Fruit fly (Drosophila melanogaster) whole organism, pupa: ENCODE data around the gene CG6833.

Experiments used
- CG10348 ChIP-seq: fragments of 200-800 bp; sonication (Bioruptor generic); IDR thresholded peaks from 2 replicates; pipeline ENCODE4 v1.3.6; 2022; ENCODE audit warnings: missing biosample characterization, missing genetic modification characterization
- CG12605 ChIP-seq: fragments of 200-800 bp; sonication (Bioruptor generic); IDR thresholded peaks from 2 replicates; pipeline ENCODE4 v1.3.6; 2022; ENCODE audit warnings: missing biosample characterization, missing genetic modification characterization
- CG13204 ChIP-seq: fragments of 200-800 bp; sonication (Bioruptor generic); optimal IDR thresholded peaks from 2 replicates; lab custom pipeline; 2018; ENCODE audit warnings: missing biosample characterization, mild to moderate bottlenecking, missing genetic modification characterization, moderate library complexity
- CG14655 ChIP-seq: fragments of 200-800 bp; sonication (Bioruptor generic); optimal IDR thresholded peaks from 3 replicates; lab custom pipeline; 2017; ENCODE audit warnings: mild to moderate bottlenecking, missing biosample characterization, missing genetic modification reagents, missing genetic modification characterization
- CG15710 ChIP-seq: fragments of 200-800 bp; sonication (Bioruptor generic); optimal IDR thresholded peaks from 2 replicates; lab custom pipeline; 2018; ENCODE audit warnings: missing biosample characterization, mild to moderate bottlenecking, missing genetic modification characterization, moderate library complexity
- CG17806 ChIP-seq: fragments of 200-800 bp; sonication (Bioruptor generic); optimal IDR thresholded peaks from 2 replicates; lab custom pipeline; 2018; ENCODE audit warnings: missing biosample characterization, mild to moderate bottlenecking, missing genetic modification characterization, moderate library complexity
- CG32121 ChIP-seq: fragments of 200-800 bp; sonication (Bioruptor generic); IDR thresholded peaks from 2 replicates; pipeline ENCODE4 v1.3.6; 2022; ENCODE audit warnings: missing biosample characterization, missing genetic modification characterization
- CG34367 ChIP-seq: fragments of 200-800 bp; sonication (Bioruptor generic); optimal IDR thresholded peaks from 2 replicates; lab custom pipeline; 2018; ENCODE audit warnings: missing biosample characterization, mild to moderate bottlenecking, missing genetic modification characterization
- CG4496 ChIP-seq: fragments of 200-800 bp; sonication (Bioruptor generic); IDR thresholded peaks from 3 replicates; pipeline ENCODE4 v1.3.6; 2022; ENCODE audit warnings: missing biosample characterization, missing genetic modification characterization
- CG8159 ChIP-seq: fragments of 200-800 bp; sonication (Bioruptor generic); optimal IDR thresholded peaks from 3 replicates; lab custom pipeline; 2018; ENCODE audit warnings: missing biosample characterization, mild to moderate bottlenecking, missing genetic modification characterization, moderate library complexity
- CG8301 ChIP-seq: fragments of 200-800 bp; sonication (Bioruptor generic); optimal IDR thresholded peaks from 2 replicates; lab custom pipeline; 2018; ENCODE audit warnings: missing biosample characterization, mild to moderate bottlenecking, missing genetic modification characterization
- CG9948 ChIP-seq: fragments of 200-800 bp; sonication (Bioruptor generic); optimal IDR thresholded peaks from 2 replicates; lab custom pipeline; 2018; ENCODE audit warnings: missing biosample characterization, mild to moderate bottlenecking, missing genetic modification characterization, moderate library complexity
- D1 ChIP-seq: fragments of 200-800 bp; sonication (Bioruptor generic); optimal IDR thresholded peaks from 2 replicates; lab custom pipeline; 2018; ENCODE audit warnings: missing biosample characterization, mild to moderate bottlenecking, missing genetic modification characterization, moderate library complexity
- EcR ChIP-seq: fragments of 200-800 bp; sonication (Bioruptor generic); optimal IDR thresholded peaks from 3 replicates; lab custom pipeline; 2019; ENCODE audit warnings: missing biosample characterization, missing genetic modification characterization, mild to moderate bottlenecking, moderate library complexity, missing genetic modification reagents
- Ets98B ChIP-seq: fragments of 200-800 bp; sonication (Bioruptor generic); IDR thresholded peaks from 2 replicates; pipeline ENCODE4 v1.3.6; 2022; ENCODE audit warnings: missing biosample characterization, missing genetic modification characterization
- Pif1A ChIP-seq: fragments of 200-800 bp; sonication (Bioruptor generic); optimal IDR thresholded peaks from 3 replicates; lab custom pipeline; 2016; ENCODE audit warnings: missing biosample characterization, missing genetic modification characterization
- Pif1B ChIP-seq: fragments of 200-800 bp; sonication (Bioruptor generic); optimal IDR thresholded peaks from 3 replicates; lab custom pipeline; 2016; ENCODE audit warnings: missing biosample characterization, missing genetic modification characterization
- Snoo ChIP-seq: fragments of 200-800 bp; sonication (Bioruptor generic); optimal IDR thresholded peaks from 3 replicates; lab custom pipeline; 2017; ENCODE audit warnings: missing biosample characterization, mild to moderate bottlenecking, missing genetic modification characterization, inconsistent platforms
- fd96Ca ChIP-seq: fragments of 200-800 bp; sonication (Bioruptor generic); IDR thresholded peaks from 3 replicates; pipeline ENCODE4 v1.3.6; 2022; ENCODE audit warnings: missing biosample characterization, missing genetic modification characterization
- gl ChIP-seq: fragments of 200-800 bp; sonication (Bioruptor generic); optimal IDR thresholded peaks from 2 replicates; lab custom pipeline; 2018; ENCODE audit warnings: missing biosample characterization, mild to moderate bottlenecking, missing genetic modification characterization
- rn ChIP-seq: fragments of 200-800 bp; sonication (Bioruptor generic); IDR thresholded peaks from 2 replicates; pipeline ENCODE4 v1.3.6; 2022; ENCODE audit warnings: missing biosample characterization, missing genetic modification characterization

CG6833 gene

DNA sequence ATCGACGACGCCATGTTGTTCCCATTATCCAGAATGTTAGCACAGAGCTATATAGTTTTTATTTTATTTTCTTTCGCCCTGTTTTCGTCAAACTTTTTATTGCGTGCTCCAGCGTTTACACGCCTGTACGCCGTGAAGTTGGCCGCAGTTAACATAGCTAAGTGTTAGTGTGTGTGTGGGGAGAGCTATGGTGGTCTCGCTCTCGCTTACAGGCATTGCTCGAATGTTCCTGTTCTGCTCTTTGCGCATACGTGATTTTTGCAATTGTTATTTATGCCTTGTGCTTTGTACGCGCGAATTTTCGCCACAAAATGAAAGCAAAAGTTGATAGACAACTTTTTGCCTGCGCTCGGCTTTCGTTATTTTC is 47.0 kb upstream of the CG6833 start:
- TF ChIP-seq CG12605 (GFP tag; lab: Robert Waterston, UW) (peak; percentile 35; the same call in 1 of the 2 replicates), CG4496 (GFP tag; lab: Robert Waterston, UW) (peak; percentile 17; the same call in 1 of the 3 replicates), Pif1A (GFP tag; lab: Kevin White, UChicago) (no peak), gl (tag; lab: Kevin White, UChicago) (no peak), CG14655 (peak; percentile 17), CG13204 (peak; percentile 18), Snoo (tag; lab: Kevin White, UChicago) (no peak), Ets98B (GFP tag; lab: Robert Waterston, UW) (peak; percentile 55), fd96Ca (GFP tag; lab: Robert Waterston, UW) (peak; percentile 56; the same call in 1 of the 3 replicates), CG32121 (GFP tag; lab: Robert Waterston, UW) (peak; percentile 47; the same call in 1 of the 2 replicates), D1 (tag; lab: Kevin White, UChicago) (no peak), CG9948 (tag; lab: Kevin White, UChicago) (no peak)

DNA sequence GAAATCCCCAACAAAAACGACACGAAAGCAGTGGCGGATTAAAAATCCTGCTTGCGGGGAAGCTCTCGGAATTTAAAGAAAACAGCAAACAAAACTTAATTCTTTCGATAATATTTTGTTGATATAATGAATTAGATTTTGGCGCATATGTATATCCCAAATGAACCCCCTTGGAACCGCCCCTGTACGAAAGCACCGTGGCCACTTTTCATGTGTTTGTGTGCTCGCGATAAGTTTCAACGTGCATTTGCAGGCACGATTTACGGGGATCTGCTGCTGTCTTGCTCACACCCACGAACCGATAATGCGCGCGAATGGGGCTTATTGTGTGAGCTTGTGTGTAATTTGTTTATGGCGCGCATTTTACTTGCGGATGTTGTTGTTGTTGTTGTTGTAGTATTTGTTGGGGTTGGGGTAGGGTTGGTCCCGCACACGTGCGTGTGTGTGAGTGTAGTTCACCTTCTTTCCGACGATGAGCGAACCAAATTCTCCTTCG is 46.0 kb upstream of the CG6833 start:
- TF ChIP-seq CG15710 (tag; lab: Kevin White, UChicago): peak; percentile 97
- peak; percentile 96 for TF ChIP-seq Snoo (tag; lab: Kevin White, UChicago)
- TF ChIP-seq CG17806 (tag; lab: Kevin White, UChicago): peak; percentile 97
- TF ChIP-seq D1 (tag; lab: Kevin White, UChicago): no peak
- peak; percentile 99 for TF ChIP-seq Ets98B (GFP tag; lab: Robert Waterston, UW)
- TF ChIP-seq CG8301: peak; percentile 98
- TF ChIP-seq CG4496 (GFP tag; lab: Robert Waterston, UW): peak; percentile 99
- peak; percentile 98 for TF ChIP-seq CG32121 (GFP tag; lab: Robert Waterston, UW)
- peak; percentile 97 for TF ChIP-seq CG8159
- TF ChIP-seq rn (GFP tag; lab: Robert Waterston, UW): peak; percentile 97
- peak; percentile 98 for TF ChIP-seq Pif1B (GFP tag; lab: Kevin White, UChicago)
- peak; percentile 100 for TF ChIP-seq fd96Ca (GFP tag; lab: Robert Waterston, UW)
- peak; percentile 98 for TF ChIP-seq CG10348 (GFP tag; lab: Robert Waterston, UW)
- peak; percentile 48 for TF ChIP-seq EcR (GFP tag; lab: Kevin White, UChicago)
- TF ChIP-seq CG13204: peak; percentile 93
- peak; percentile 98 for TF ChIP-seq CG14655
- peak; percentile 96 for TF ChIP-seq CG34367 (tag; lab: Kevin White, UChicago)
- TF ChIP-seq CG12605 (GFP tag; lab: Robert Waterston, UW): peak; percentile 96
- TF ChIP-seq CG9948 (tag; lab: Kevin White, UChicago): peak; percentile 97
- peak; percentile 94 for TF ChIP-seq gl (tag; lab: Kevin White, UChicago)
- TF ChIP-seq Pif1A (GFP tag; lab: Kevin White, UChicago): peak; percentile 98

DNA sequence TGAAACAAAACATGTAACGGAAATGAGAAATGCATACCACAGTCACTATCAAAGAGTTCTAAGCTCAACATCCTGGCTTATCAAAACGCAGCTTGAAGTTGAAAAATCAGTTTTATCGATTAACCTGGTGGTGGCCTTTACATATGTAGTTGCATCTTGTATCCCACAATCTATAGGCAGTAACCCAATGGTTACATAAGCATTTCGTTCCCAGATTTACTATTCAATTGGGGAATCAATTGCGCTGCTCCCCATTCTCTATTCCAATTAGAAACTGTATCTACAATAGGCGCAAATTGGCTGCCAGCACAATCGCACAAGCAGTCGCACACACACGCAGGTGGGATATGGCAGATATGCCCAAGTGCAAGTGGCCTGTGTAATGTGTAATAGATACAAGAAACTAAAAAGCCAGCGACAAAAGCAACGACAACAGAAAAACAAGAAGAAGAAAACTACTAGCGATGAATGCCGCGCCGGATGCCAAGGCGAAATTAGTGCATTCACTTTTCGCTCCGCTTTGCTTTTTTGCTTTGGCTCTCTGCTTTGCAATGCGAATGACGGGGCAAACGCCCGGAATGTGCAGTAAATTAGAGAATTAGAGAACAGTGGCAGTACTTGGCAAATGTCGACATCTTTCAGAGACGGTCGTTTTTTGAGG is 45.2 kb upstream of the CG6833 start:
- TF ChIP-seq EcR (GFP tag; lab: Kevin White, UChicago) (no peak), CG4496 (GFP tag; lab: Robert Waterston, UW) (peak; percentile 19; the same call in 1 of the 3 replicates)

DNA sequence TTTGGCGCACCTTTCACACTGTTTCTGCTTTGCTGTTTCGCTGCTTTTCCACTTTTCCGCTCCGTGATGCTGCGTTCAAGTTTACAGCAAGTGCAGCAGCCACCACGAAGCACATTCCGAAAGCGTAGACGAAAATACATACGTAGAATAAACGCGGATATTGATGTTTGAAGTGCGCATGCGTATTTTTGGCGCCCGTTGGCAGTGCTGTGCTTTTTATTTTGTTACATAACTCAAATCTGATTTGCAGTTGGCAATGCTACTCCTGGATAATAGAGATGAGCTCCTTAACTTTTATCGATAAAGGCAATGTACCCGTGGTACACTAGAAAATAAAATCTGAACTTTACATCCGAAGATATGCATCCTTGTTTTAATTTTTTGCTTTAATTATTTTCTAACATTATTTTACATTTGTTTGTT is 44.3 kb upstream of the CG6833 start:
- TF ChIP-seq Ets98B (GFP tag; lab: Robert Waterston, UW): peak; percentile 15
- 0 out of 2 replicates have a peak, but pooled peaks have one; percentile 8 for TF ChIP-seq CG12605 (GFP tag; lab: Robert Waterston, UW)
- no peak for TF ChIP-seq Snoo (tag; lab: Kevin White, UChicago)

DNA sequence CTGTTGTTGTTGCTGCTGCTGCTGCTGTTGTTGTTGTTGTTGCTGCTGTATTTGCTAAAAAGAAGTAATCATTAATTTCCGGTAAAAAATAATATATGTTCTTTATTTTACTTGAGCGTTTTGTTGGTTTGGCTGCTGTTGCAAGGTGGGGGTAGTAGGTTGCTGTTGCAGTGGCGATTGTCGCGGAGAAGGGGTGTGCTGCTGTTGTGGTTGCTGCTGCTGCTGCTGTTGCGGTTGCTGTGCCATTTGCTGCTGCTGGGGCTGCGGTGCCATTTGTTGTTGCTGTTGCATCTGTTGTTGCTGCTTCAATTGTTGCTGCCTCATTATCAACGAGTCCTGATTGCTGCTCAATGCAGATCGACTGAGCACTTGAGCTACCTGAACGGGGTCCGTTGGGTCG is 25.3 kb upstream of the CG6833 start:
- TF ChIP-seq CG8301: no peak
- no peak for TF ChIP-seq rn (GFP tag; lab: Robert Waterston, UW)
- no peak for TF ChIP-seq CG13204
- no peak for TF ChIP-seq CG8159
- TF ChIP-seq D1 (tag; lab: Kevin White, UChicago): no peak
- no peak for TF ChIP-seq CG14655
- no peak for TF ChIP-seq CG9948 (tag; lab: Kevin White, UChicago)
- no peak for TF ChIP-seq Pif1B (GFP tag; lab: Kevin White, UChicago)
- TF ChIP-seq gl (tag; lab: Kevin White, UChicago): no peak
- no peak for TF ChIP-seq Pif1A (GFP tag; lab: Kevin White, UChicago)
- TF ChIP-seq fd96Ca (GFP tag; lab: Robert Waterston, UW): no peak
- no peak for TF ChIP-seq CG15710 (tag; lab: Kevin White, UChicago)
- TF ChIP-seq Ets98B (GFP tag; lab: Robert Waterston, UW): no peak
- TF ChIP-seq CG34367 (tag; lab: Kevin White, UChicago): no peak
- no peak for TF ChIP-seq CG10348 (GFP tag; lab: Robert Waterston, UW)
- TF ChIP-seq Snoo (tag; lab: Kevin White, UChicago): no peak

DNA sequence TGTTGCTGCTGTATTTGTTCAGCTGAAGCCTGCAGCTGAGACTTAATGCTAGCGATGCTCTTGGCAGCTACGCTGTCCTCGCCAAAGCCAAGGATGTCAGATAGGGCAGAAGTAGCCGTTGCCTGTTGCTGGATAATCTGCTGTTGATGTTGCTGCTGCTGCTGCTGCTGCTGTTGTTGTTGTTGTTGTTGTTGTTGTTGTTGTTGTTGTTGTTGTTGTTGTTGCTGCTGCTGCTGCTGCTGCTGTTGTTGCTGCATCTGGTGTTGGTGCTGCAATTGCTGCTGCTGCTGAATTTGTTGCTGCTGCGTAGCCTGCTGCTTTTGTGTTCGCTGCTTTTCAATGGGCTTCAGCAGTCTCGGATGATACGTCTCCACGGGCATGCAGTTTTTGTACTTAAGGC is 23.5 kb upstream of the CG6833 start:
- TF ChIP-seq CG9948 (tag; lab: Kevin White, UChicago) (no peak), CG15710 (tag; lab: Kevin White, UChicago) (no peak), CG4496 (GFP tag; lab: Robert Waterston, UW) (no peak), fd96Ca (GFP tag; lab: Robert Waterston, UW) (no peak), EcR (GFP tag; lab: Kevin White, UChicago) (no peak), rn (GFP tag; lab: Robert Waterston, UW) (no peak)
- TF ChIP-seq, all 21 proteins: peak for 0
